Fruit fly (Drosophila melanogaster): Measurements from ENCODE around the gene MICU1.

Gene MICU1

dm6 chr2L:7152260-7152659, 29.8 kb upstream of the MICU1 start:
- TF ChIP-seq CG10209 (GFP tag; optimal IDR thresholded peaks at IDR 0.05) = no peak
- TF ChIP-seq HmgD (GFP tag; optimal IDR thresholded peaks at IDR 0.05) = no peak
- TF ChIP-seq PHDP (tag; optimal IDR thresholded peaks at IDR 0.05) = no peak
- no peak for TF ChIP-seq CG4617 (GFP tag; optimal IDR thresholded peaks at IDR 0.05; ENCODE audit: borderline replicate concordance)
- no peak for TF ChIP-seq ems (GFP tag; optimal IDR thresholded peaks at IDR 0.05)
- TF ChIP-seq Hmx (GFP tag; optimal IDR thresholded peaks at IDR 0.05) = no peak
- TF ChIP-seq abd-A (tag; optimal IDR thresholded peaks at IDR 0.05) = no peak
- peak; percentile 61 for TF ChIP-seq Med (GFP tag)
- TF ChIP-seq CG7357 (GFP tag; IDR thresholded peaks at IDR 0.05) = no peak
- no peak for TF ChIP-seq CrebB (tag; optimal IDR thresholded peaks at IDR 0.05)
- no peak for TF ChIP-seq crol (GFP tag; IDR thresholded peaks at IDR 0.05)
- no peak for TF ChIP-seq caup (GFP tag; optimal IDR thresholded peaks at IDR 0.05; ENCODE audit: severe bottlenecking)
- no peak for TF ChIP-seq CG2199 (GFP tag; IDR thresholded peaks at IDR 0.05)
- peak; percentile 16 for TF ChIP-seq grau (tag; optimal IDR thresholded peaks at IDR 0.05)
- TF ChIP-seq pb (GFP tag; optimal IDR thresholded peaks at IDR 0.05) = no peak
- TF ChIP-seq Mes4 (GFP tag; optimal IDR thresholded peaks at IDR 0.05) = no peak
- TF ChIP-seq Ets65A (GFP tag) = peak; percentile 79
- no peak for TF ChIP-seq sug (tag; optimal IDR thresholded peaks at IDR 0.05)

- TF ChIP-seq repo (GFP tag; optimal IDR thresholded peaks at IDR 0.05) (no peak), p53 (GFP tag; optimal IDR thresholded peaks at IDR 0.05) (no peak), CG9817 (tag; optimal IDR thresholded peaks at IDR 0.05) (peak; percentile 14), CG6683 (GFP tag; optimal IDR thresholded peaks at IDR 0.05) (no peak), CG10959 (GFP tag; IDR thresholded peaks at IDR 0.05) (no peak), CG4730 (GFP tag; IDR thresholded peaks at IDR 0.05) (no peak), dpn (GFP tag; optimal IDR thresholded peaks at IDR 0.05) (peak in 1 of 2 experiments; percentile 16), her (GFP tag; optimal IDR thresholded peaks at IDR 0.05) (peak; percentile 31), tup (GFP tag; optimal IDR thresholded peaks at IDR 0.05) (no peak), CG2712 (tag; optimal IDR thresholded peaks at IDR 0.05) (peak; percentile 52), Elba2 (GFP tag; optimal IDR thresholded peaks at IDR 0.05) (no peak), CG11560 (tag; IDR thresholded peaks at IDR 0.05) (no peak), CG8089 (GFP tag; optimal IDR thresholded peaks at IDR 0.05) (no peak), CG2120 (GFP tag; optimal IDR thresholded peaks at IDR 0.05) (no peak), trem (tag; optimal IDR thresholded peaks at IDR 0.05) (no peak), CG12236 (GFP tag; optimal IDR thresholded peaks at IDR 0.05) (no peak), CG10431 (GFP tag; optimal IDR thresholded peaks at IDR 0.05) (no peak), bcd (GFP tag; optimal IDR thresholded peaks at IDR 0.05) (peak; percentile 13), unc-4 (GFP tag; IDR thresholded peaks at IDR 0.05; ENCODE audit: partially characterized antibody) (no peak), Dbx (GFP tag; IDR thresholded peaks at IDR 0.05) (no peak), seq (GFP tag; IDR thresholded peaks at IDR 0.05) (no peak), lbe (GFP tag; optimal IDR thresholded peaks at IDR 0.05) (no peak), Jarid2 (GFP tag; optimal IDR thresholded peaks at IDR 0.05) (no peak), dan (GFP tag; IDR thresholded peaks at IDR 0.05) (no peak), Bdp1 (GFP tag; optimal IDR thresholded peaks at IDR 0.05) (no peak), CG17328 (GFP tag; IDR thresholded peaks at IDR 0.05) (peak; percentile 53), phol (tag; optimal IDR thresholded peaks at IDR 0.05) (peak; percentile 49), Sox100B (GFP tag; optimal IDR thresholded peaks at IDR 0.05) (peak; percentile 14), CG10979 (tag; optimal IDR thresholded peaks at IDR 0.05) (peak; percentile 48), Gsc (GFP tag; IDR thresholded peaks at IDR 0.05) (0 out of 2 replicates have a peak, but pooled peaks have one; percentile 21), CG32772 (GFP tag; IDR thresholded peaks at IDR 0.05) (no peak), sc (optimal IDR thresholded peaks at IDR 0.05) (no peak), sc (GFP tag; optimal IDR thresholded peaks at IDR 0.05) (no peak)
These were observed 27.0 kb upstream of the MICU1 start for dm6 chr2L:7154861-7155594.
